Worm (Caenorhabditis elegans) whole organism, L1 larva: ENCODE data around the gene sos-1.

Experiments used
- C16A3.4 ChIP-seq: fragments of 150-350 bp; optimal IDR thresholded peaks from 2 replicates; lab custom pipeline; 2014; ENCODE audit warnings: missing biosample characterization, missing genetic modification characterization
- Y116A8C.19 ChIP-seq: sonication (generic microtip); optimal IDR thresholded peaks from 2 replicates; lab custom pipeline; 2016; ENCODE audit warnings: missing compliant biosample characterization, missing genetic modification characterization, borderline replicate concordance
- blmp-1 ChIP-seq: fragments of 150-350 bp; optimal IDR thresholded peaks from 2 replicates; lab custom pipeline; 2014; ENCODE audit warnings: missing biosample characterization, missing genetic modification characterization
- ceh-8 ChIP-seq: fragments of 200-800 bp; sonication (Bioruptor generic); optimal IDR thresholded peaks from 2 replicates; lab custom pipeline; 2018; ENCODE audit warnings: mild to moderate bottlenecking, missing genetic modification characterization, moderate library complexity, missing compliant biosample characterization
- ceh-82 ChIP-seq, 3 experiments: fragments of 150-350 bp in 1 of 3; sonication (generic microtip) in 2 of 3; optimal IDR thresholded peaks; 2 replicates each; lab custom pipeline; 2014 to 2017; ENCODE audit warnings: missing biosample characterization in 3 of 3, missing genetic modification characterization in 3 of 3
- ceh-90 ChIP-seq: sonication (generic microtip); optimal IDR thresholded peaks from 2 replicates; lab custom pipeline; 2016; ENCODE audit warnings: missing genetic modification characterization, missing compliant biosample characterization
- dpl-1 ChIP-seq, 3 experiments: fragments of 150-350 bp in 2 of 3; sonication (generic microtip) in 1 of 3; optimal IDR thresholded peaks; 2 replicates each; lab custom pipeline; 2014 to 2017; ENCODE audit warnings: missing biosample characterization in 3 of 3, missing genetic modification characterization in 3 of 3, missing genetic modification reagents in 3 of 3
- dsc-1 ChIP-seq: sonication (generic microtip); optimal IDR thresholded peaks from 2 replicates; lab custom pipeline; 2016; ENCODE audit warnings: mild to moderate bottlenecking, missing genetic modification characterization, missing compliant biosample characterization
- efl-1 ChIP-seq, 4 experiments: fragments of 150-350 bp; optimal IDR thresholded peaks in 3 of 4; peaks in 1 of 4; 1 replicate in 1 of 4; 2 replicates in 3 of 4; lab custom pipeline; 2014; ENCODE audit warnings: missing biosample characterization in 2 of 4, missing genetic modification characterization in 2 of 4, missing genetic modification reagents in 2 of 4
- egl-13 ChIP-seq: sonication (generic microtip); optimal IDR thresholded peaks from 2 replicates; lab custom pipeline; 2016; ENCODE audit warnings: missing genotype, missing genetic modification reagents, missing genetic modification characterization, missing compliant biosample characterization
- ets-5 ChIP-seq: fragments of 200-800 bp; sonication (Bioruptor generic); IDR thresholded peaks from 2 replicates; pipeline ENCODE4 v1.3.6; 2022; ENCODE audit warnings: missing genetic modification characterization, missing compliant biosample characterization
- fkh-10 ChIP-seq: sonication (generic microtip); optimal IDR thresholded peaks from 2 replicates; lab custom pipeline; 2017; ENCODE audit warnings: missing biosample characterization, missing genetic modification reagents, missing genetic modification characterization
- fkh-4 ChIP-seq: sonication (generic microtip); optimal IDR thresholded peaks from 2 replicates; lab custom pipeline; 2016; ENCODE audit warnings: missing compliant biosample characterization, missing genetic modification characterization, borderline replicate concordance
- hlh-17 ChIP-seq: fragments of 200-800 bp; sonication (Bioruptor generic); optimal IDR thresholded peaks from 2 replicates; lab custom pipeline; 2018; ENCODE audit warnings: missing genetic modification characterization, mild to moderate bottlenecking, missing compliant biosample characterization, moderate library complexity, borderline replicate concordance
- hpl-2 ChIP-seq: fragments of 150-350 bp; optimal IDR thresholded peaks from 2 replicates; lab custom pipeline; 2014; ENCODE audit warnings: missing biosample characterization, missing genetic modification reagents, missing genetic modification characterization
- lin-13 ChIP-seq: fragments of 150-350 bp; optimal IDR thresholded peaks from 2 replicates; lab custom pipeline; 2014; ENCODE audit warnings: missing biosample characterization, missing genetic modification reagents, missing genetic modification characterization
- lin-14 ChIP-seq: fragments of 200-800 bp; sonication (Bioruptor generic); optimal IDR thresholded peaks from 2 replicates; lab custom pipeline; 2018; ENCODE audit warnings: mild to moderate bottlenecking, missing genetic modification characterization, moderate library complexity, missing compliant biosample characterization
- lin-39 ChIP-seq: fragments of 150-350 bp; optimal IDR thresholded peaks from 2 replicates; lab custom pipeline; 2014; ENCODE audit warnings: missing biosample characterization, missing genetic modification reagents, missing genetic modification characterization
- lsy-2 ChIP-seq, 2 experiments: fragments of 150-350 bp; optimal IDR thresholded peaks; 2 replicates each; lab custom pipeline; 2014; ENCODE audit warnings: missing biosample characterization in 2 of 2, missing genetic modification characterization in 2 of 2
- mab-9 ChIP-seq: fragments of 200-800 bp; sonication (Bioruptor generic); IDR thresholded peaks from 2 replicates; pipeline ENCODE4 v1.3.6; 2022; ENCODE audit warnings: missing genetic modification reagents, missing genetic modification characterization, missing compliant biosample characterization
- mdl-1 ChIP-seq, 2 experiments: fragments of 150-350 bp; optimal IDR thresholded peaks; 2 replicates each; lab custom pipeline; 2014 to 2017; ENCODE audit warnings: missing biosample characterization in 2 of 2, missing genetic modification characterization in 2 of 2, inconsistent platforms in 1 of 2
- mep-1 ChIP-seq: fragments of 150-350 bp; optimal IDR thresholded peaks from 2 replicates; lab custom pipeline; 2014; ENCODE audit warnings: missing biosample characterization, missing genetic modification characterization
- nhr-12 ChIP-seq: sonication (generic microtip); optimal IDR thresholded peaks from 2 replicates; lab custom pipeline; 2017; ENCODE audit warnings: missing biosample characterization, missing genetic modification characterization
- nhr-19 ChIP-seq: fragments of 200-800 bp; sonication (Bioruptor generic); conservative IDR thresholded peaks from 2 replicates; pipeline ENCODE4 v1.3.6; 2022; ENCODE audit warnings: missing genetic modification characterization, missing compliant biosample characterization
- nhr-20 ChIP-seq: sonication (generic microtip); optimal IDR thresholded peaks from 2 replicates; lab custom pipeline; 2016; ENCODE audit warnings: mild to moderate bottlenecking, missing genetic modification characterization, missing compliant biosample characterization
- nhr-47 ChIP-seq: sonication (generic microtip); optimal IDR thresholded peaks from 2 replicates; lab custom pipeline; 2016; ENCODE audit warnings: mild to moderate bottlenecking, missing genetic modification characterization, moderate library complexity, missing compliant biosample characterization
- nhr-71 ChIP-seq: sonication (generic microtip); optimal IDR thresholded peaks from 2 replicates; lab custom pipeline; 2016; ENCODE audit warnings: mild to moderate bottlenecking, missing genetic modification characterization, moderate library complexity, missing compliant biosample characterization
- nhr-85 ChIP-seq: sonication (generic microtip); peaks from one replicate; lab custom pipeline; 2016; ENCODE audit warnings: missing genetic modification characterization, inconsistent platforms, missing compliant biosample characterization
- nhr-90 ChIP-seq: sonication (generic microtip); optimal IDR thresholded peaks from 2 replicates; lab custom pipeline; 2016; ENCODE audit warnings: mild to moderate bottlenecking, missing genetic modification characterization, missing compliant biosample characterization; ENCODE audit not compliant: poor library complexity
- rnt-1 ChIP-seq: sonication (generic microtip); optimal IDR thresholded peaks from 2 replicates; lab custom pipeline; 2016; ENCODE audit warnings: mild to moderate bottlenecking, missing genetic modification characterization, moderate library complexity, missing compliant biosample characterization
- skn-1 ChIP-seq: fragments of 150-350 bp; optimal IDR thresholded peaks from 2 replicates; lab custom pipeline; 2014; ENCODE audit warnings: missing biosample characterization, missing genetic modification characterization
- sptf-1 ChIP-seq: fragments of 150-350 bp; optimal IDR thresholded peaks from 2 replicates; lab custom pipeline; 2014; ENCODE audit warnings: missing biosample characterization, missing genetic modification characterization
- sup-37 ChIP-seq: fragments of 200-800 bp; sonication (Bioruptor generic); optimal IDR thresholded peaks from 2 replicates; lab custom pipeline; 2018; ENCODE audit warnings: mild to moderate bottlenecking, missing genetic modification characterization, missing compliant biosample characterization
- swsn-7 ChIP-seq: sonication (generic microtip); optimal IDR thresholded peaks from 2 replicates; lab custom pipeline; 2016; ENCODE audit warnings: missing genetic modification characterization, missing compliant biosample characterization
- tbx-2 ChIP-seq: sonication (generic microtip); optimal IDR thresholded peaks from 2 replicates; lab custom pipeline; 2016; ENCODE audit warnings: missing genetic modification characterization, missing compliant biosample characterization
- tlp-1 ChIP-seq: fragments of 150-350 bp; optimal IDR thresholded peaks from 2 replicates; lab custom pipeline; 2014; ENCODE audit warnings: missing biosample characterization, missing genetic modification characterization
- unc-30 ChIP-seq: sonication (generic microtip); optimal IDR thresholded peaks from 2 replicates; lab custom pipeline; 2017; ENCODE audit warnings: missing biosample characterization, missing genetic modification characterization
- unc-62 ChIP-seq: fragments of 150-350 bp; optimal IDR thresholded peaks from 2 replicates; lab custom pipeline; 2014; ENCODE audit warnings: missing biosample characterization, missing genetic modification reagents, missing genetic modification characterization
- xbp-1 ChIP-seq: sonication (generic microtip); optimal IDR thresholded peaks from 2 replicates; lab custom pipeline; 2016; ENCODE audit warnings: missing genetic modification characterization, missing compliant biosample characterization
- zag-1 ChIP-seq: fragments of 150-350 bp; optimal IDR thresholded peaks from 2 replicates; lab custom pipeline; 2014; ENCODE audit warnings: missing biosample characterization, missing genetic modification characterization
- zip-4 ChIP-seq: fragments of 200-800 bp; sonication (Bioruptor generic); optimal IDR thresholded peaks from 2 replicates; lab custom pipeline; 2018; ENCODE audit warnings: mild to moderate bottlenecking, missing genetic modification characterization, moderate library complexity, missing compliant biosample characterization
- ztf-11 ChIP-seq, 2 experiments: sonication (generic microtip); optimal IDR thresholded peaks; 2 replicates each; lab custom pipeline; 2016 to 2017; ENCODE audit warnings: missing genetic modification characterization in 2 of 2, missing biosample characterization in 1 of 2, missing compliant biosample characterization in 1 of 2
- ztf-4 ChIP-seq: fragments of 150-350 bp; optimal IDR thresholded peaks from 2 replicates; lab custom pipeline; 2014; ENCODE audit warnings: missing biosample characterization, missing genetic modification characterization

The sos-1 gene

ce11 chrV:4502624-4503023 lies 46.5 kb downstream of the sos-1 start:
- TF ChIP-seq blmp-1 (tag; lab: Kevin White, UChicago) (no peak), nhr-47 (tag; lab: Kevin White, UChicago) (no peak), nhr-12 (tag; lab: Kevin White, UChicago) (no peak), sup-37 (GFP tag; lab: Kevin White, UChicago) (no peak), Y116A8C.19 (tag; lab: Kevin White, UChicago) (no peak), nhr-90 (tag; lab: Kevin White, UChicago) (no peak), nhr-85 (tag; lab: Kevin White, UChicago) (peak; percentile 65), dpl-1 (GFP tag; optimal IDR thresholded peaks at IDR 0.05; lab: Kevin White, UChicago) (no peak), lsy-2 (tag; optimal IDR thresholded peaks at IDR 0.05; lab: Kevin White, UChicago) (peak in 1 of 2 experiments; percentile 47), nhr-19 (GFP tag; lab: Robert Waterston, UW) (no peak), ets-5 (GFP tag; lab: Robert Waterston, UW) (no peak), swsn-7 (tag; lab: Kevin White, UChicago) (no peak), lin-14 (peak; percentile 46), tbx-2 (tag; lab: Kevin White, UChicago) (no peak), tlp-1 (tag; lab: Kevin White, UChicago) (no peak), efl-1 (optimal IDR thresholded peaks at IDR 0.05; lab: Kevin White, UChicago) (no peak), efl-1 (GFP tag; optimal IDR thresholded peaks at IDR 0.05 in 1 of 2; lab: Kevin White, UChicago) (peak in 1 of 2 experiments; percentile 56), ztf-11 (tag; optimal IDR thresholded peaks at IDR 0.05; lab: Kevin White, UChicago) (peak in 1 of 2 experiments; percentile 40), rnt-1 (tag; lab: Kevin White, UChicago) (peak; percentile 64), nhr-71 (tag; lab: Kevin White, UChicago) (peak; percentile 8), zag-1 (no peak), hlh-17 (GFP tag; lab: Kevin White, UChicago) (no peak), sptf-1 (no peak)

DNA sequence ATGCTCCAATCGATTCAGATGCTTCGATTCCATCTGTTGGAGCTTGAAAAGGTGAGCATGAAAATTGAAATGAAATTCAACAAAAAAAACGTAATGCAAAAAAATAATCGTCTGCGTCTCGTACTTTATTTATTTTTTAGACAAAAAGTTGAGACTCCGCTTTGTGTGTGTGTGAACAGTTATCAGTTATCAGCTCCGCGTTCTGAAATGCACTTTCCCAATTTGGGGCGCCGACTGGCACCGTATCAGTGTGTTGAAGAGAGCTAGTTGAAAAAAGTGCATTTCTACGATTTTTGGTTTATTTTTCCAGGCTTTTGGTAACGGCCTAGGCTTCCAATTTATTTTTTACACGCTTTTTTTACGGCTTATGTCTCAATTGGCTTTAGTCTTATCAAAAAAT lies 47.1 kb downstream of the sos-1 start:
- TF ChIP-seq ceh-8 (GFP tag; lab: Kevin White, UChicago) (no peak), ztf-4 (tag; lab: Kevin White, UChicago) (no peak), efl-1 (optimal IDR thresholded peaks at IDR 0.05; lab: Kevin White, UChicago) (no peak), efl-1 (GFP tag; optimal IDR thresholded peaks at IDR 0.05 in 1 of 2; lab: Kevin White, UChicago) (no peak), sup-37 (GFP tag; lab: Kevin White, UChicago) (peak; percentile 20)

DNA sequence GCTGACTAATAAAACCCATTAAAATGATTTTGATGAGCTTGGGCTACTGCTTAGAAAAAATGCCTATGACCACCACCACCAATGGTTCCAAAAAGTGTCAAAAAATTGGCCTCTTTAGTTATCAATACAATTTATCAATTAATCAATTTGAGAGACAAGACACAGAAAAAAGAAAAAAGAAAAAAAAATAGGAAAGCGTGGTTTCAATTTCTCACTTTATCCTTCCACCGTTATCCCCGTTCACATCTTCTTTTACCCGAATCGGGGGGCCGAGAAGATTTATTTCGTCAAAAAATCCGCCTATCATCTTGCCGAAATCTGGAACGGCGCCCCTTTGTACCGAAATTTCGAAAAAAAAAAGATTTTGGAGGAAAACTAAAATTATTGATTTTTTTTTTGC lies 48.4 kb downstream of the sos-1 start:
- peak; percentile 63 for TF ChIP-seq blmp-1 (tag; lab: Kevin White, UChicago)
- no peak for TF ChIP-seq lin-39 (tag; lab: Kevin White, UChicago)

DNA sequence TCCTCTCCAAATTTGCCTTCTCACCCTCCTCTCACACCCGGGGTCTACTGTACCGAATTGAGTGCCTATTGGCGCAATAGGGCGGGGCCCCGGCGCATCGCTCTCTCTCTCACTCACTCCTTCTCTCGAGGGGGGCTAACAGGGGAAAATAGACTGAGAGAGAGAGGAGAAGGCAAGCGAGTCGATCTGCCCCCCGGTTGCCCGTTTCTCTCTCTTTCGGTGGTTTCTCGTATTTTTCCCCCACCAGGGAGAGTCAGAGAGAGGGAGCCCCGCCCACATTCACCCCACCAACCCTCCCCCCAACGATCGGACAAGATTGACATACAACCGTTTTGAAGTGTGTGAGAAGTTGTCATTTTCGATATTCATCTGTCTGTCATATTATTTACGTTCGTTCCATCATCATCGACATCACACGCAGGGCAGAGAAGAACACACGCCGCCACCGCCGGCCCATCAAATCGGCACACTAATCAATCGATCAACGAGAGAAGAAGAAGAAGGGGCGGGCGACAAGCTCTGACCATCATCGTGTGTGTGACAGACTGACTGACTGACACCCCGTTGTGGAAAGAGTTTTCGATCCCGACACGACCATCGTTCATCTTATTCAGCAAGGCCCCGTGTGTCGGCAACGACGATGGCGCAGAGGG lies 49.8 kb downstream of the sos-1 start:
- TF ChIP-seq hpl-2, result no peak
- peak; percentile 1 for TF ChIP-seq C16A3.4 (tag; lab: Kevin White, UChicago)
- peak; percentile 6 for TF ChIP-seq nhr-20 (tag; lab: Kevin White, UChicago)
- TF ChIP-seq unc-30 (tag; lab: Kevin White, UChicago), result no peak
- no peak for TF ChIP-seq mab-9 (GFP tag; lab: Robert Waterston, UW)
- TF ChIP-seq efl-1 (optimal IDR thresholded peaks at IDR 0.05; lab: Kevin White, UChicago), result peak in 1 of 2 experiments; percentile 6
- TF ChIP-seq efl-1 (GFP tag; optimal IDR thresholded peaks at IDR 0.05 in 1 of 2; lab: Kevin White, UChicago), result peak in 1 of 2 experiments; percentile 7
- TF ChIP-seq rnt-1 (tag; lab: Kevin White, UChicago), result peak; percentile 54
- peak; percentile 55 for TF ChIP-seq nhr-71 (tag; lab: Kevin White, UChicago)
- no peak for TF ChIP-seq zip-4 (GFP tag; lab: Kevin White, UChicago)
- TF ChIP-seq skn-1, result no peak
- TF ChIP-seq dsc-1 (tag; lab: Kevin White, UChicago), result peak; percentile 14
- no peak for TF ChIP-seq zag-1
- no peak for TF ChIP-seq fkh-10 (GFP tag; lab: Kevin White, UChicago)
- peak in 2 of 3 experiments; percentile 2 to 48 for TF ChIP-seq ceh-82 (tag; optimal IDR thresholded peaks at IDR 0.05; lab: Kevin White, UChicago)
- TF ChIP-seq tlp-1 (tag; lab: Kevin White, UChicago), result no peak
- no peak for TF ChIP-seq nhr-12 (tag; lab: Kevin White, UChicago)
- no peak for TF ChIP-seq egl-13 (tag; lab: Kevin White, UChicago)
- peak; percentile 12 for TF ChIP-seq mep-1
- peak; percentile 72 for TF ChIP-seq blmp-1 (tag; lab: Kevin White, UChicago)
- no peak for TF ChIP-seq fkh-4 (tag; lab: Kevin White, UChicago)
- peak; percentile 39 for TF ChIP-seq nhr-47 (tag; lab: Kevin White, UChicago)
- TF ChIP-seq xbp-1, result no peak
- peak; percentile 33 for TF ChIP-seq swsn-7 (tag; lab: Kevin White, UChicago)
- no peak for TF ChIP-seq lin-13 (GFP tag; lab: Kevin White, UChicago)
- TF ChIP-seq ceh-90 (tag; lab: Kevin White, UChicago), result no peak
- TF ChIP-seq unc-62 (GFP tag; lab: Kevin White, UChicago), result no peak
- TF ChIP-seq mdl-1 (tag; optimal IDR thresholded peaks at IDR 0.05; lab: Kevin White, UChicago), result no peak
